Worm (Caenorhabditis elegans) whole organism, mixed stage, embryonic: Measurements from ENCODE around the gene gly-3.

ENCODE experiments used
- M03D4.4 ChIP-seq: sonication (generic microtip); optimal IDR thresholded peaks from 2 replicates; lab custom pipeline; 2017; ENCODE audit warnings: mild to moderate bottlenecking, missing genetic modification characterization, missing compliant biosample characterization
- bed-3 ChIP-seq: fragments of 200-800 bp; sonication (Bioruptor generic); optimal IDR thresholded peaks from 3 replicates; lab custom pipeline; 2018; ENCODE audit warnings: mild to moderate bottlenecking, missing genetic modification characterization, moderate library complexity, missing compliant biosample characterization
- ceh-39 ChIP-seq: fragments of 150-350 bp; optimal IDR thresholded peaks from 2 replicates; lab custom pipeline; 2014; ENCODE audit warnings: missing biosample characterization, missing genetic modification characterization
- ceh-43 ChIP-seq: fragments of 200-800 bp; sonication (Bioruptor generic); optimal IDR thresholded peaks from 2 replicates; lab custom pipeline; 2018; ENCODE audit warnings: mild to moderate bottlenecking, missing genetic modification characterization, moderate library complexity, missing compliant biosample characterization
- ces-1 ChIP-seq: fragments of 150-350 bp; optimal IDR thresholded peaks from 2 replicates; lab custom pipeline; 2014; ENCODE audit warnings: missing biosample characterization, missing genetic modification reagents, missing genetic modification characterization
- cnd-1 ChIP-seq: fragments of 200-800 bp; sonication (Bioruptor generic); optimal IDR thresholded peaks from 2 replicates; lab custom pipeline; 2018; ENCODE audit warnings: mild to moderate bottlenecking, missing genetic modification characterization, missing compliant biosample characterization
- drap-1 ChIP-seq: fragments of 200-800 bp; sonication (Bioruptor generic); optimal IDR thresholded peaks from 3 replicates; lab custom pipeline; 2018; ENCODE audit warnings: mild to moderate bottlenecking, missing genetic modification characterization, missing compliant biosample characterization
- elt-1 ChIP-seq: sonication (generic microtip); optimal IDR thresholded peaks from 2 replicates; lab custom pipeline; 2017; ENCODE audit warnings: missing genetic modification characterization, mild to moderate bottlenecking, missing compliant biosample characterization, antibody characterized with exemption, moderate library complexity, borderline replicate concordance; ENCODE audit not compliant: insufficient read depth
- ham-2 ChIP-seq: fragments of 200-800 bp; sonication (Bioruptor generic); optimal IDR thresholded peaks from 2 replicates; lab custom pipeline; 2018; ENCODE audit warnings: mild to moderate bottlenecking, missing genetic modification characterization, missing compliant biosample characterization
- hlh-1 ChIP-seq: fragments of 150-350 bp; optimal IDR thresholded peaks from 2 replicates; lab custom pipeline; 2014; ENCODE audit warnings: missing biosample characterization, missing genetic modification reagents, missing genetic modification characterization
- lin-13 ChIP-seq: fragments of 150-350 bp; optimal IDR thresholded peaks from 2 replicates; lab custom pipeline; 2014; ENCODE audit warnings: missing biosample characterization, missing genetic modification characterization
- lin-32 ChIP-seq: fragments of 200-800 bp; sonication (Bioruptor generic); optimal IDR thresholded peaks from 2 replicates; lab custom pipeline; 2018; ENCODE audit warnings: mild to moderate bottlenecking, missing genetic modification characterization, missing compliant biosample characterization
- lsy-2 ChIP-seq: fragments of 150-350 bp; optimal IDR thresholded peaks from 2 replicates; lab custom pipeline; 2014; ENCODE audit warnings: missing biosample characterization, missing genetic modification characterization
- mab-5 ChIP-seq: fragments of 150-350 bp; optimal IDR thresholded peaks from 2 replicates; lab custom pipeline; 2014; ENCODE audit warnings: missing biosample characterization, missing genetic modification characterization
- mep-1 ChIP-seq: fragments of 150-350 bp; optimal IDR thresholded peaks from 2 replicates; lab custom pipeline; 2017; ENCODE audit warnings: missing biosample characterization, missing genetic modification reagents, missing genetic modification characterization, inconsistent platforms
- mls-2 ChIP-seq: sonication (generic microtip); optimal IDR thresholded peaks from 2 replicates; lab custom pipeline; 2016; ENCODE audit warnings: mild to moderate bottlenecking, missing genetic modification characterization, moderate library complexity, missing compliant biosample characterization
- nhr-12 ChIP-seq: fragments of 150-350 bp; optimal IDR thresholded peaks from 2 replicates; lab custom pipeline; 2014; ENCODE audit warnings: missing biosample characterization, missing genetic modification characterization
- nhr-2 ChIP-seq: fragments of 150-350 bp; optimal IDR thresholded peaks from 2 replicates; lab custom pipeline; 2014; ENCODE audit warnings: missing biosample characterization, missing genetic modification characterization
- nhr-237 ChIP-seq: fragments of 150-350 bp; optimal IDR thresholded peaks from 2 replicates; lab custom pipeline; 2014; ENCODE audit warnings: missing biosample characterization, missing genetic modification characterization
- nhr-76 ChIP-seq: sonication (generic microtip); optimal IDR thresholded peaks from 2 replicates; lab custom pipeline; 2017; ENCODE audit warnings: missing biosample characterization, missing genetic modification characterization
- pha-4 ChIP-seq: fragments of 150-350 bp; optimal IDR thresholded peaks from 2 replicates; lab custom pipeline; 2018; ENCODE audit warnings: missing biosample characterization, missing genetic modification reagents, missing genetic modification characterization
- sem-2 ChIP-seq: fragments of 200-800 bp; sonication (Bioruptor generic); optimal IDR thresholded peaks from 2 replicates; lab custom pipeline; 2018; ENCODE audit warnings: mild to moderate bottlenecking, missing genetic modification characterization, missing compliant biosample characterization
- snpc-4 ChIP-seq: fragments of 150-350 bp; optimal IDR thresholded peaks from 2 replicates; lab custom pipeline; 2014; ENCODE audit warnings: missing biosample characterization, missing genetic modification characterization
- sptf-1 ChIP-seq: sonication (generic microtip); optimal IDR thresholded peaks from 2 replicates; lab custom pipeline; 2017; ENCODE audit warnings: mild to moderate bottlenecking, missing genetic modification characterization, moderate library complexity, missing compliant biosample characterization
- tbx-8 ChIP-seq: fragments of 200-800 bp; sonication (Bioruptor generic); optimal IDR thresholded peaks from 2 replicates; lab custom pipeline; 2018; ENCODE audit warnings: mild to moderate bottlenecking, missing genetic modification characterization, moderate library complexity, missing compliant biosample characterization
- unc-120 ChIP-seq: sonication (generic microtip); optimal IDR thresholded peaks from 2 replicates; lab custom pipeline; 2017; ENCODE audit warnings: missing genetic modification characterization, missing compliant biosample characterization; ENCODE audit not compliant: poor library complexity, severe bottlenecking
- unc-39 ChIP-seq: fragments of 150-350 bp; optimal IDR thresholded peaks from 2 replicates; lab custom pipeline; 2014; ENCODE audit warnings: missing biosample characterization, missing genetic modification characterization
- unc-62 ChIP-seq: fragments of 150-350 bp; optimal IDR thresholded peaks from 2 replicates; lab custom pipeline; 2014; ENCODE audit warnings: missing biosample characterization, missing genetic modification reagents, missing genetic modification characterization
- zip-8 ChIP-seq: fragments of 150-350 bp; optimal IDR thresholded peaks from 2 replicates; lab custom pipeline; 2014; ENCODE audit warnings: missing biosample characterization, missing genetic modification characterization
- ztf-11 ChIP-seq: fragments of 150-350 bp; optimal IDR thresholded peaks from 2 replicates; lab custom pipeline; 2014; ENCODE audit warnings: missing biosample characterization, missing genetic modification characterization

gly-3 gene

DNA sequence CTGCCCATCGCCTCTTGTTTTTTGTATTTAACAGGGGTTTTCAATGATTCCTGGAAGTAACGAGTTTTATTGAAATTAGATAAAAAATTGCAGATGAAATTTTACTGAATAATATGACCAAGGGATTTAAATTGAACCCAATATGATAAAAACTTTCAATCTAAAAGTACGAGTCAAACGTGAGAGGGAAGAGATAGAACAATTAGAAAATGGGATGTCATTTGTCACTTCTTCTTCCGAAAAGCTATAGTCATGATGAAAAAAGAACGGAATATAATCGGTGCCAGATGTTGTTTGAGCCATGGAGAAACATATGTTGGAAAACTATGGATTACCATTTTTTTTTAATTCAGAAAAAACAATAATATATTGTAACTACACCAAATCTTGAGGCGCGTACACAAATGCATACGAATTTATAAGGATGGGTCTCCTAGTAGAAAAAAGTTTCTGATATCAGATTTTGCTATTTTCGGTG lies 38.7 kb downstream of the gly-3 start, which contains the start of gene sup-18:
Gene sup-18, minus strand, starts transcription at position 51 of the 478 bp plus-strand sequence.
- TF ChIP-seq lin-13 (tag; lab: Kevin White, UChicago) (no peak), pha-4 (tag; lab: Kevin White, UChicago) (no peak), zip-8 (tag; lab: Kevin White, UChicago) (no peak), nhr-2 (tag; lab: Kevin White, UChicago) (no peak), mep-1 (tag; lab: Kevin White, UChicago) (no peak)

DNA sequence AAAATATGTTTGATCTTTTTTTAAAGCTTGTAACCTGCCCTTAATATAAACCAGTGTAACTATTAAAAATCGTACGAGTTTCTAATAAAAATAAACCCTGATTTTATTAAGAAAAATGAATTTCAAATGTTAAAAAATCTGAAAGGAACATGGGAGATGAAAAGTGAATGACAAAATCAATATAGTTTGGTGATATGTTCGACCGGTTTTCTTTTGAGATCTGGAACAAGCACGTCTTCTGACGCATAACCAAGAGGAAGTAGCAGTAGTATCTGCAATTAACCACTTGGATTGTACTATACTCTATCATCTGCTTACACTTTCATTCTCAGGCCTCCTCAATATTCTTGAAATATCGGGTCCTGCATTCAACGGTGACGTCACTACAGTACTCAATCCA lies 40.5 kb downstream of the gly-3 start:
- TF ChIP-seq ces-1 (GFP tag; lab: Kevin White, UChicago) = no peak
- no peak for TF ChIP-seq elt-1
- no peak for TF ChIP-seq ceh-43 (GFP tag; lab: Kevin White, UChicago)
- TF ChIP-seq lin-32 = no peak
- no peak for TF ChIP-seq unc-62 (GFP tag; lab: Kevin White, UChicago)
- TF ChIP-seq nhr-76 (tag; lab: Kevin White, UChicago) = no peak
- TF ChIP-seq lsy-2 (tag; lab: Kevin White, UChicago) = no peak
- no peak for TF ChIP-seq cnd-1
- no peak for TF ChIP-seq snpc-4 (tag; lab: Kevin White, UChicago)
- TF ChIP-seq sem-2 (GFP tag; lab: Kevin White, UChicago) = no peak
- no peak for TF ChIP-seq hlh-1 (tag; lab: Kevin White, UChicago)
- no peak for TF ChIP-seq mls-2 (tag; lab: Kevin White, UChicago)
- no peak for TF ChIP-seq pha-4 (tag; lab: Kevin White, UChicago)
- no peak for TF ChIP-seq ceh-39 (tag; lab: Kevin White, UChicago)
- TF ChIP-seq bed-3 (GFP tag; lab: Kevin White, UChicago) = no peak
- no peak for TF ChIP-seq nhr-12 (tag; lab: Kevin White, UChicago)

DNA sequence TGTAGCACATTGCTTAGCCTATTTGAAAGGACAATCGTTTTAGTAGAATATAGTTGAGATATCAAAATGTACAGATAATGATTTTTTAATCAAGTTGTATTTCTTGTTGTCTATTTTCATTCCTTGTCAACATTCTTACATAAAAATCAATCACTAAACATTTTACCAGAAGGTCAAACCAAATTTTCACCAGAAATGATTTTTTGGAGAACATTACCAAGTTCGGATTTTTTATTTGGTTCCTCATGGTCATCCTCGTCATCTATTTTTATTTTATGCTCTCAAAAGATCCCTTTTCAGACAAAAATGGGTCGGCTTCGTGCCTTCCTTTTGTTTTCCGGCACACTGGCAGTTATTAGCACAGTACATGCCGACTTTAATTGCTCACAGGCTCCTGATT lies 44.1 kb downstream of the gly-3 start, which contains the start of gene tyr-1:
Gene tyr-1, plus strand, starts transcription at position 301 of the 400 bp plus-strand sequence.
- TF ChIP-seq cnd-1 = no peak
- TF ChIP-seq mab-5 (tag; lab: Kevin White, UChicago) = no peak
- TF ChIP-seq nhr-237 = no peak
- no peak for TF ChIP-seq ceh-43 (GFP tag; lab: Kevin White, UChicago)
- TF ChIP-seq sem-2 (GFP tag; lab: Kevin White, UChicago) = no peak
- no peak for TF ChIP-seq mls-2 (tag; lab: Kevin White, UChicago)
- no peak for TF ChIP-seq nhr-76 (tag; lab: Kevin White, UChicago)
- no peak for TF ChIP-seq elt-1
- TF ChIP-seq bed-3 (GFP tag; lab: Kevin White, UChicago) = no peak
- TF ChIP-seq unc-120 (tag; lab: Kevin White, UChicago) = no peak
- no peak for TF ChIP-seq ces-1 (GFP tag; lab: Kevin White, UChicago)
- no peak for TF ChIP-seq ham-2 (GFP tag; lab: Kevin White, UChicago)
- no peak for TF ChIP-seq ztf-11 (tag; lab: Kevin White, UChicago)
- no peak for TF ChIP-seq hlh-1 (tag; lab: Kevin White, UChicago)
- TF ChIP-seq nhr-12 (tag; lab: Kevin White, UChicago) = no peak
- no peak for TF ChIP-seq zip-8 (tag; lab: Kevin White, UChicago)

DNA sequence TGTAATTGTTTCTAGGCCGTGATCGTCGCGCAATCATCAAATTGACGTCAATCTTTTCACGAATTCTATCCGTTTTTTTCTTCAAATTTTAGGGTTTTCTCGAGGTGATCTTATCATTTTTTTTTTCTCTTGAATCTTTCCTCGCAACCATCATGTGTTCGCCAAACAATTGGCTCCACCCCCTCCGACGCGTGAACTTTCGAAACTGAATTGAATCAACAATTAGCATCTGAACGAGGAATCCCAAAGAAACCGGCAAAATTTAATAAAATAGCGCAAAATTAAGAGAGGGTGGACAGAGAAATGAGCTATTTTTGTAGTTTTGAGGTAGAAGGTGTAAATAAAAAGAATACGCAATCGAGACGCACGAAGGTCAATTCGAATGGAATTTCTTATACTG lies 44.8 kb downstream of the gly-3 start:
- TF ChIP-seq drap-1 (GFP tag; lab: Kevin White, UChicago) (no peak), M03D4.4 (no peak), ceh-39 (tag; lab: Kevin White, UChicago) (no peak), lin-32 (no peak), mab-5 (tag; lab: Kevin White, UChicago) (no peak), nhr-2 (tag; lab: Kevin White, UChicago) (no peak), sptf-1 (tag; lab: Kevin White, UChicago) (no peak), unc-120 (tag; lab: Kevin White, UChicago) (no peak), lin-13 (tag; lab: Kevin White, UChicago) (no peak), unc-62 (GFP tag; lab: Kevin White, UChicago) (no peak), elt-1 (no peak), snpc-4 (tag; lab: Kevin White, UChicago) (no peak), sem-2 (GFP tag; lab: Kevin White, UChicago) (no peak), zip-8 (tag; lab: Kevin White, UChicago) (no peak), mls-2 (tag; lab: Kevin White, UChicago) (no peak), bed-3 (GFP tag; lab: Kevin White, UChicago) (no peak), tbx-8 (GFP tag; lab: Kevin White, UChicago) (no peak), hlh-1 (tag; lab: Kevin White, UChicago) (no peak), unc-39 (tag; lab: Kevin White, UChicago) (no peak)
- TF ChIP-seq, all 35 proteins: peak for 0
